Fruit fly (Drosophila melanogaster) Kc167 (cell line): ENCODE results near the gene Sox102F.

Experiments
- insv ChIP-seq: fragments of >200 bp; optimal IDR thresholded peaks from 3 replicates; lab custom pipeline; 2018; ENCODE audit warnings: missing external identifiers
- psq ChIP-seq: fragments of >200 bp; optimal IDR thresholded peaks from 2 replicates; lab custom pipeline; 2017; ENCODE audit warnings: missing external identifiers

- no peak for TF ChIP-seq insv (lab: Kevin White, UChicago)
- no peak for TF ChIP-seq psq (lab: Kevin White, UChicago)
Measured at dm6 chr4:844468-844867, 10.3 kb upstream of the Sox102F start, which contains the start of gene fd102C.
